Worm (Caenorhabditis elegans) whole organism, L1 larva: ENCODE data around the gene col-133.
A peak's percentile ranks its signal among the peaks of the same experiment; 100 is the strongest.

Source experiments
- C04F5.9 ChIP-seq: sonication (generic microtip); optimal IDR thresholded peaks from 2 replicates; lab custom pipeline; 2016; ENCODE audit warnings: missing genetic modification characterization, missing compliant biosample characterization
- C16A3.4 ChIP-seq: fragments of 150-350 bp; optimal IDR thresholded peaks from 2 replicates; lab custom pipeline; 2014; ENCODE audit warnings: missing biosample characterization, missing genetic modification characterization
- F16B12.6 ChIP-seq: fragments of 150-350 bp; optimal IDR thresholded peaks from 2 replicates; lab custom pipeline; 2014; ENCODE audit warnings: missing biosample characterization, missing genetic modification characterization
- Y116A8C.19 ChIP-seq: sonication (generic microtip); optimal IDR thresholded peaks from 2 replicates; lab custom pipeline; 2016; ENCODE audit warnings: missing compliant biosample characterization, missing genetic modification characterization, borderline replicate concordance
- aha-1 ChIP-seq: fragments of 150-350 bp; optimal IDR thresholded peaks from 2 replicates; lab custom pipeline; 2014; ENCODE audit warnings: missing biosample characterization, missing genetic modification characterization
- ama-1 ChIP-seq: fragments of 150-350 bp; optimal IDR thresholded peaks from 2 replicates; lab custom pipeline; 2014
- blmp-1 ChIP-seq: fragments of 150-350 bp; optimal IDR thresholded peaks from 2 replicates; lab custom pipeline; 2014; ENCODE audit warnings: missing biosample characterization, missing genetic modification characterization
- ceh-8 ChIP-seq: fragments of 200-800 bp; sonication (Bioruptor generic); optimal IDR thresholded peaks from 2 replicates; lab custom pipeline; 2018; ENCODE audit warnings: mild to moderate bottlenecking, missing genetic modification characterization, moderate library complexity, missing compliant biosample characterization
- dpl-1 ChIP-seq, 3 experiments: fragments of 150-350 bp in 2 of 3; sonication (generic microtip) in 1 of 3; optimal IDR thresholded peaks; 2 replicates each; lab custom pipeline; 2014 to 2017; ENCODE audit warnings: missing biosample characterization in 3 of 3, missing genetic modification characterization in 3 of 3, missing genetic modification reagents in 3 of 3
- dsc-1 ChIP-seq: sonication (generic microtip); optimal IDR thresholded peaks from 2 replicates; lab custom pipeline; 2016; ENCODE audit warnings: mild to moderate bottlenecking, missing genetic modification characterization, missing compliant biosample characterization
- efl-1 ChIP-seq, 4 experiments: fragments of 150-350 bp; optimal IDR thresholded peaks in 3 of 4; peaks in 1 of 4; 1 replicate in 1 of 4; 2 replicates in 3 of 4; lab custom pipeline; 2014; ENCODE audit warnings: missing biosample characterization in 2 of 4, missing genetic modification characterization in 2 of 4, missing genetic modification reagents in 2 of 4
- efl-3 ChIP-seq: fragments of 200-800 bp; sonication (Bioruptor generic); optimal IDR thresholded peaks from 2 replicates; lab custom pipeline; 2018; ENCODE audit warnings: mild to moderate bottlenecking, missing genetic modification characterization, missing compliant biosample characterization
- egl-27 ChIP-seq, 2 experiments: fragments of 150-350 bp in 1 of 2; sonication (generic microtip); optimal IDR thresholded peaks; 3 replicates each; lab custom pipeline; 2017 to 2018; ENCODE audit warnings: missing biosample characterization in 2 of 2, missing genetic modification characterization in 2 of 2, missing genetic modification reagents in 2 of 2
- ets-5 ChIP-seq: fragments of 200-800 bp; sonication (Bioruptor generic); IDR thresholded peaks from 2 replicates; pipeline ENCODE4 v1.3.6; 2022; ENCODE audit warnings: missing genetic modification characterization, missing compliant biosample characterization
- fkh-4 ChIP-seq: sonication (generic microtip); optimal IDR thresholded peaks from 2 replicates; lab custom pipeline; 2016; ENCODE audit warnings: missing compliant biosample characterization, missing genetic modification characterization, borderline replicate concordance
- grh-1 ChIP-seq: fragments of 200-800 bp; sonication (Bioruptor generic); IDR thresholded peaks from 2 replicates; pipeline ENCODE4 v1.3.6; 2022; ENCODE audit warnings: missing genetic modification reagents, missing genetic modification characterization, missing compliant biosample characterization
- hlh-17 ChIP-seq: fragments of 200-800 bp; sonication (Bioruptor generic); optimal IDR thresholded peaks from 2 replicates; lab custom pipeline; 2018; ENCODE audit warnings: missing genetic modification characterization, mild to moderate bottlenecking, missing compliant biosample characterization, moderate library complexity, borderline replicate concordance
- hpl-2 ChIP-seq: fragments of 150-350 bp; optimal IDR thresholded peaks from 2 replicates; lab custom pipeline; 2014; ENCODE audit warnings: missing biosample characterization, missing genetic modification reagents, missing genetic modification characterization
- irx-1 ChIP-seq: sonication (generic microtip); optimal IDR thresholded peaks from 2 replicates; lab custom pipeline; 2016; ENCODE audit warnings: missing genetic modification characterization, missing compliant biosample characterization
- lin-14 ChIP-seq: fragments of 200-800 bp; sonication (Bioruptor generic); optimal IDR thresholded peaks from 2 replicates; lab custom pipeline; 2018; ENCODE audit warnings: mild to moderate bottlenecking, missing genetic modification characterization, moderate library complexity, missing compliant biosample characterization
- lin-35 ChIP-seq, 2 experiments: fragments of 150-350 bp; optimal IDR thresholded peaks; 2 replicates each; lab custom pipeline; 2014; ENCODE audit warnings: missing biosample characterization in 2 of 2, missing genetic modification characterization in 2 of 2, missing genetic modification reagents in 2 of 2
- lin-39 ChIP-seq: fragments of 150-350 bp; optimal IDR thresholded peaks from 2 replicates; lab custom pipeline; 2014; ENCODE audit warnings: missing biosample characterization, missing genetic modification reagents, missing genetic modification characterization
- nhr-19 ChIP-seq: fragments of 200-800 bp; sonication (Bioruptor generic); conservative IDR thresholded peaks from 2 replicates; pipeline ENCODE4 v1.3.6; 2022; ENCODE audit warnings: missing genetic modification characterization, missing compliant biosample characterization
- nhr-20 ChIP-seq: sonication (generic microtip); optimal IDR thresholded peaks from 2 replicates; lab custom pipeline; 2016; ENCODE audit warnings: mild to moderate bottlenecking, missing genetic modification characterization, missing compliant biosample characterization
- nhr-47 ChIP-seq: sonication (generic microtip); optimal IDR thresholded peaks from 2 replicates; lab custom pipeline; 2016; ENCODE audit warnings: mild to moderate bottlenecking, missing genetic modification characterization, moderate library complexity, missing compliant biosample characterization
- pag-3 ChIP-seq: sonication (generic microtip); optimal IDR thresholded peaks from 2 replicates; lab custom pipeline; 2017; ENCODE audit warnings: missing genetic modification characterization, mild to moderate bottlenecking, missing compliant biosample characterization, antibody characterized with exemption, borderline replicate concordance; ENCODE audit not compliant: insufficient read depth
- pax-3 ChIP-seq: fragments of 200-800 bp; sonication (Bioruptor generic); optimal IDR thresholded peaks from 2 replicates; lab custom pipeline; 2018; ENCODE audit warnings: mild to moderate bottlenecking, missing genetic modification characterization, moderate library complexity, missing compliant biosample characterization
- pqm-1 ChIP-seq: sonication (generic microtip); optimal IDR thresholded peaks from 3 replicates; lab custom pipeline; 2017; ENCODE audit warnings: missing biosample characterization, missing genetic modification characterization
- rnt-1 ChIP-seq: sonication (generic microtip); optimal IDR thresholded peaks from 2 replicates; lab custom pipeline; 2016; ENCODE audit warnings: mild to moderate bottlenecking, missing genetic modification characterization, moderate library complexity, missing compliant biosample characterization
- skn-1 ChIP-seq: fragments of 150-350 bp; optimal IDR thresholded peaks from 2 replicates; lab custom pipeline; 2014; ENCODE audit warnings: missing biosample characterization, missing genetic modification characterization
- snu-23 ChIP-seq: sonication (generic microtip); optimal IDR thresholded peaks from 2 replicates; lab custom pipeline; 2016; ENCODE audit warnings: missing genetic modification characterization, missing compliant biosample characterization
- sptf-1 ChIP-seq: fragments of 150-350 bp; optimal IDR thresholded peaks from 2 replicates; lab custom pipeline; 2014; ENCODE audit warnings: missing biosample characterization, missing genetic modification characterization
- sup-37 ChIP-seq: fragments of 200-800 bp; sonication (Bioruptor generic); optimal IDR thresholded peaks from 2 replicates; lab custom pipeline; 2018; ENCODE audit warnings: mild to moderate bottlenecking, missing genetic modification characterization, missing compliant biosample characterization
- swsn-7 ChIP-seq: sonication (generic microtip); optimal IDR thresholded peaks from 2 replicates; lab custom pipeline; 2016; ENCODE audit warnings: missing genetic modification characterization, missing compliant biosample characterization
- tlp-1 ChIP-seq: fragments of 150-350 bp; optimal IDR thresholded peaks from 2 replicates; lab custom pipeline; 2014; ENCODE audit warnings: missing biosample characterization, missing genetic modification characterization
- unc-30 ChIP-seq: sonication (generic microtip); optimal IDR thresholded peaks from 2 replicates; lab custom pipeline; 2017; ENCODE audit warnings: missing biosample characterization, missing genetic modification characterization
- unc-98 ChIP-seq: fragments of 200-800 bp; sonication (Bioruptor generic); IDR thresholded peaks from 2 replicates; pipeline ENCODE4 v1.3.6; 2022; ENCODE audit warnings: missing genetic modification characterization, missing compliant biosample characterization
- vab-15 ChIP-seq: sonication (generic microtip); optimal IDR thresholded peaks from 2 replicates; lab custom pipeline; 2017; ENCODE audit warnings: missing genotype, mild to moderate bottlenecking, missing genetic modification characterization, missing compliant biosample characterization
- zag-1 ChIP-seq: fragments of 150-350 bp; optimal IDR thresholded peaks from 2 replicates; lab custom pipeline; 2014; ENCODE audit warnings: missing biosample characterization, missing genetic modification characterization
- zip-4 ChIP-seq: fragments of 200-800 bp; sonication (Bioruptor generic); optimal IDR thresholded peaks from 2 replicates; lab custom pipeline; 2018; ENCODE audit warnings: mild to moderate bottlenecking, missing genetic modification characterization, moderate library complexity, missing compliant biosample characterization

col-133 gene

DNA sequence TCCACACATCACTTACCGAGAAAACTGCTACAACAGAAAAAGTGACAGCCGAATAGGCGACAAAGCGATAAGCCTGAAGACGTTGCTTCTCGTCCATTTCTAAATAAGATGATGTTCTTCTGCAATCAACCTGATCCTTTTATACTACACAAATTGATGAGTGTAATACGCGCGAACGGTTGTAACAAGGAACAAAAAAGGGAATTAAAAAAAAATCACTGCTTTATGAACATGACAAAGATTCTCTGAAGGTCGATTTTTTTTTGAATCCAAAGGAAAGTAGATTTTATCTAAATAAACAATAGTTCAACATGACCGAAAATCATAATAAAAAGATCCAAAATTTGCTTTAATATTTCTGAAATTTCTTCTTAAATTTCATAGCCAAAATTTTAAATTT is at the start of gene col-133:
TSS of gene col-133 (minus strand) at position 101 of the 400 bp plus-strand sequence.
- no peak for TF ChIP-seq rnt-1
- no peak for TF ChIP-seq tlp-1 (tag; lab: Kevin White, UChicago)
- TF ChIP-seq hpl-2 (GFP tag; lab: Kevin White, UChicago), result no peak
- no peak for TF ChIP-seq blmp-1 (tag; lab: Kevin White, UChicago)
- no peak for TF ChIP-seq snu-23 (GFP tag; lab: Kevin White, UChicago)
- no peak for TF ChIP-seq efl-1 (optimal IDR thresholded peaks at IDR 0.05; lab: Kevin White, UChicago)
- no peak for TF ChIP-seq efl-1 (GFP tag; optimal IDR thresholded peaks at IDR 0.05 in 1 of 2; lab: Kevin White, UChicago)
- TF ChIP-seq dsc-1 (tag; lab: Kevin White, UChicago), result no peak
- TF ChIP-seq ceh-8 (GFP tag; lab: Kevin White, UChicago), result no peak
- no peak for TF ChIP-seq nhr-20 (tag; lab: Kevin White, UChicago)
- no peak for TF ChIP-seq lin-39 (tag; lab: Kevin White, UChicago)
- no peak for TF ChIP-seq pqm-1 (tag; lab: Kevin White, UChicago)
- TF ChIP-seq ama-1, result no peak
- no peak for TF ChIP-seq Y116A8C.19 (tag; lab: Kevin White, UChicago)
- TF ChIP-seq, all 84 proteins: peak for 0

- TF ChIP-seq egl-27 (tag; optimal IDR thresholded peaks at IDR 0.05; lab: Kevin White, UChicago), result no peak
- TF ChIP-seq hpl-2 (GFP tag; lab: Kevin White, UChicago), result no peak
- TF ChIP-seq snu-23 (GFP tag; lab: Kevin White, UChicago), result no peak
- TF ChIP-seq rnt-1, result no peak
- no peak for TF ChIP-seq fkh-4 (tag; lab: Kevin White, UChicago)
- no peak for TF ChIP-seq sptf-1 (tag; lab: Kevin White, UChicago)
- TF ChIP-seq grh-1 (GFP tag; lab: Robert Waterston, UW), result no peak
- no peak for TF ChIP-seq irx-1 (tag; lab: Kevin White, UChicago)
- no peak for TF ChIP-seq swsn-7 (tag; lab: Kevin White, UChicago)
- TF ChIP-seq ets-5, result no peak
- TF ChIP-seq C16A3.4 (tag; lab: Kevin White, UChicago), result no peak
- TF ChIP-seq lin-35 (GFP tag; optimal IDR thresholded peaks at IDR 0.05; lab: Kevin White, UChicago), result no peak
- TF ChIP-seq unc-30 (tag; lab: Kevin White, UChicago), result no peak
- no peak for TF ChIP-seq lin-14 (GFP tag; lab: Kevin White, UChicago)
- no peak for TF ChIP-seq nhr-19 (GFP tag; lab: Robert Waterston, UW)
Observed at ce11 chrIV:14145594-14145993, 46.4 kb upstream of the col-133 start, which contains the start of gene oac-37. oac-37 (plus strand) TSS chrIV:14145894.

DNA sequence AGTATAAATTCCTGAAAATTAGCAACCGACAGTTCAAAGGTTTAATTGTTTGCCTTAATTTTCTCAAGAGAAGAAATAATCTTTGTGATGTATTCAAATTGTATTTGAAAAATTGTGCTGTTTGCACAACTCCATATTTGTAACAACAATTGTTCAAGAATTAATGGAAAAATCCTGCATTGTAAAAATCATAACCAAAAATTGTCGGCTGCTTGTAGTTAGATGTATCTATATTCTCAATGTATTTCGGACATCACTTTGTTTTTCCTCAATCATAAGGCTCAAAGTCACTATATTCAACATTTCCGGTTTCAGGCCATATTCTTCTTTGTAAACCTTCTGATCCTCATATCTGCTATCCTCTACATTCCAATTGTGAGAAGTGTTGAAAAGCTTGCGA is 43.9 kb upstream of the col-133 start:
- no peak for TF ChIP-seq C16A3.4 (tag; lab: Kevin White, UChicago)
- no peak for TF ChIP-seq dpl-1 (GFP tag; optimal IDR thresholded peaks at IDR 0.05; lab: Kevin White, UChicago)
- TF ChIP-seq efl-1 (optimal IDR thresholded peaks at IDR 0.05; lab: Kevin White, UChicago), result no peak
- peak in 1 of 2 experiments; percentile 17 for TF ChIP-seq efl-1 (GFP tag; optimal IDR thresholded peaks at IDR 0.05 in 1 of 2; lab: Kevin White, UChicago)

DNA sequence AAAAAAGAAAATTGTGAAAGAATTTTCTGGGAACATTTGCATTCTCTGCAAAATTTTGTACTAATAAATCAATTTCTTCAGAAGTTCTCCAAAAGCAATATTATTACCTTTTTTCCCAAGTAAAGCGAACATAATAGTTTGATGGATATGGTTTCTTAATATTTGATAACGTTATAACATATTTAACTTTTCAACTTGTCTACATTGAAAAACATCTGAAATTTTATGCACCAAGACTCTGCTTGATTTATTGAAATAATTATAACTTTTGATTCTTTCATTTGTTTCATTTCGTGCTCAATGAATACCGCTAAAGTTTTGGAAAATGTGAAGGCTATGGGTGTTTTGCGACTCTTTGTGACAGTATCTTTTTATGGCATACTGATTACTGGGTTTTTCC is 37.9 kb upstream of the col-133 start, which contains the start of gene srz-31:
TSS of gene srz-31 (plus strand) at position 301 of the 400 bp plus-strand sequence.
- TF ChIP-seq sup-37, result no peak
- TF ChIP-seq nhr-47 (tag; lab: Kevin White, UChicago), result no peak
- no peak for TF ChIP-seq nhr-20 (tag; lab: Kevin White, UChicago)
- TF ChIP-seq skn-1 (tag; lab: Kevin White, UChicago), result no peak
- TF ChIP-seq hlh-17 (GFP tag; lab: Kevin White, UChicago), result no peak
- no peak for TF ChIP-seq C04F5.9
- no peak for TF ChIP-seq pag-3 (tag; lab: Kevin White, UChicago)
- TF ChIP-seq, all 84 proteins: peak for 0

DNA sequence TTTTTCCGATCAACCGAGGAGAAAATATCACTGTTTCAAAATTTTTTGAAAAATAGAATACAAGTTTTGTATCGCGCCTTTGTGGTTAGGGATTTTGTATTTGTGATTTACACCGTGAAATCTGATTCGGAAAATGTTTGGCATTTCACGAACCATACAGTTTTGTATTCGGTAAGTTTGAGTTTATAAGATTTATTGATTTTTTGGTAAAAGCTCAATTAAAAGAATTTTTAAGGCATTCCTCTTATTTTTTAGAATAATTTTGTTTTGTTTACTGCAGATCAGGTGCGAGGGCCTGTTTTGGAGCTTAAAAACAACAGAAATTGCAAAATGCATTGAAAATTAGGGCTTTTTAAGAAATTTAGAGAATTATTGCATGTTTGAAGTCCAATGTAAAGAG is 34.2 kb upstream of the col-133 start:
- TF ChIP-seq zag-1 (tag; lab: Kevin White, UChicago) (no peak), aha-1 (tag; lab: Kevin White, UChicago) (no peak), efl-3 (GFP tag; lab: Kevin White, UChicago) (no peak), ets-5 (no peak), lin-35 (GFP tag; optimal IDR thresholded peaks at IDR 0.05; lab: Kevin White, UChicago) (no peak), nhr-47 (tag; lab: Kevin White, UChicago) (no peak), unc-98 (no peak), F16B12.6 (no peak), vab-15 (no peak), blmp-1 (tag; lab: Kevin White, UChicago) (no peak), pax-3 (tag; lab: Kevin White, UChicago) (no peak), rnt-1 (no peak), hlh-17 (GFP tag; lab: Kevin White, UChicago) (no peak), efl-1 (optimal IDR thresholded peaks at IDR 0.05; lab: Kevin White, UChicago) (no peak), efl-1 (GFP tag; optimal IDR thresholded peaks at IDR 0.05 in 1 of 2; lab: Kevin White, UChicago) (no peak), zip-4 (GFP tag; lab: Kevin White, UChicago) (no peak)
